Worm (Caenorhabditis elegans) whole organism, L4 larva: ENCODE data around the gene F14F7.5.

ENCODE experiments used
- D1046.2 ChIP-seq: fragments of 200-800 bp; sonication (Bioruptor generic); IDR thresholded peaks from 2 replicates; pipeline ENCODE4 v1.3.6; 2022; ENCODE audit warnings: missing genetic modification characterization, missing compliant biosample characterization
- F37D6.2 ChIP-seq: sonication (generic microtip); optimal IDR thresholded peaks from 2 replicates; lab custom pipeline; 2016; ENCODE audit warnings: mild to moderate bottlenecking, missing genetic modification characterization, missing compliant biosample characterization
- F44E2.7 ChIP-seq: fragments of 200-800 bp; sonication (Bioruptor generic); IDR thresholded peaks from 2 replicates; pipeline ENCODE4 v2.1.2; 2022; ENCODE audit warnings: missing genetic modification characterization, missing compliant biosample characterization
- Y105C5A.15 ChIP-seq: fragments of 200-800 bp; sonication (Bioruptor generic); IDR thresholded peaks from 2 replicates; pipeline ENCODE4 v1.3.6; 2022; ENCODE audit warnings: missing genetic modification characterization, missing compliant biosample characterization
- Y5F2A.4 ChIP-seq: fragments of 200-800 bp; sonication (Bioruptor generic); optimal IDR thresholded peaks from 2 replicates; lab custom pipeline; 2018; ENCODE audit warnings: mild to moderate bottlenecking, missing genetic modification characterization, missing compliant biosample characterization
- ZK337.2 ChIP-seq: fragments of 200-800 bp; sonication (Bioruptor generic); IDR thresholded peaks from 2 replicates; pipeline ENCODE4 v1.3.6; 2022; ENCODE audit warnings: missing genetic modification reagents, missing genetic modification characterization, missing compliant biosample characterization
- aha-1 ChIP-seq: fragments of 150-350 bp; peaks from one replicate; lab custom pipeline; 2014; ENCODE audit warnings: missing biosample characterization, missing genetic modification characterization
- arid-1 ChIP-seq: fragments of 200-800 bp; sonication (Bioruptor generic); conservative IDR thresholded peaks from 2 replicates; pipeline ENCODE4 v1.3.6; 2022; ENCODE audit warnings: missing genetic modification reagents, missing genetic modification characterization, missing compliant biosample characterization
- ceh-20 ChIP-seq: fragments of 200-800 bp; sonication (Bioruptor generic); IDR thresholded peaks from 2 replicates; pipeline ENCODE4 v1.3.6; 2022; ENCODE audit warnings: missing genetic modification reagents, missing genetic modification characterization, missing compliant biosample characterization
- ceh-44 ChIP-seq: fragments of 200-800 bp; sonication (Bioruptor generic); IDR thresholded peaks from 2 replicates; pipeline ENCODE4 v1.3.6; 2022; ENCODE audit warnings: missing genetic modification reagents, missing genetic modification characterization, missing compliant biosample characterization
- ceh-62 ChIP-seq: sonication (generic microtip); optimal IDR thresholded peaks from 2 replicates; lab custom pipeline; 2017; ENCODE audit warnings: missing biosample characterization, missing genetic modification characterization
- daf-16 ChIP-seq, 3 experiments: sonication (generic microtip); optimal IDR thresholded peaks; 2 replicates each; lab custom pipeline; 2016 to 2017; ENCODE audit warnings: missing genetic modification characterization in 3 of 3, missing genetic modification reagents in 3 of 3, mild to moderate bottlenecking in 2 of 3, missing compliant biosample characterization in 2 of 3, missing biosample characterization in 1 of 3, moderate library complexity in 1 of 3
- daf-19 ChIP-seq: fragments of 200-800 bp; sonication (Bioruptor generic); conservative IDR thresholded peaks from 2 replicates; pipeline ENCODE4 v1.3.6; 2022; ENCODE audit warnings: missing genetic modification characterization, missing compliant biosample characterization
- dmd-6 ChIP-seq: fragments of 200-800 bp; sonication (Bioruptor generic); IDR thresholded peaks from 2 replicates; pipeline ENCODE4 v1.3.6; 2022; ENCODE audit warnings: missing genetic modification reagents, missing genetic modification characterization, missing compliant biosample characterization
- duxl-1 ChIP-seq: sonication (generic microtip); optimal IDR thresholded peaks from 2 replicates; lab custom pipeline; 2016; ENCODE audit warnings: mild to moderate bottlenecking, missing genetic modification characterization, moderate library complexity, missing compliant biosample characterization; ENCODE audit not compliant: poor library complexity
- dve-1 ChIP-seq: sonication (generic microtip); optimal IDR thresholded peaks from 2 replicates; lab custom pipeline; 2017; ENCODE audit warnings: antibody characterized with exemption, mild to moderate bottlenecking, missing genetic modification characterization, missing compliant biosample characterization; ENCODE audit not compliant: insufficient read depth
- egl-27 ChIP-seq: sonication (generic microtip); optimal IDR thresholded peaks from 3 replicates; lab custom pipeline; 2017; ENCODE audit warnings: missing biosample characterization, missing genetic modification reagents, missing genetic modification characterization
- egl-43 ChIP-seq: fragments of 200-800 bp; sonication (Bioruptor generic); IDR thresholded peaks from 2 replicates; pipeline ENCODE4 v1.3.6; 2022; ENCODE audit warnings: missing genetic modification reagents, missing genetic modification characterization, missing compliant biosample characterization
- fkh-10 ChIP-seq: fragments of 150-350 bp; optimal IDR thresholded peaks from 2 replicates; lab custom pipeline; 2014; ENCODE audit warnings: missing biosample characterization, missing genetic modification reagents, missing genetic modification characterization
- fos-1 ChIP-seq: fragments of 150-350 bp; optimal IDR thresholded peaks from 2 replicates; lab custom pipeline; 2014; ENCODE audit warnings: missing biosample characterization, missing genetic modification characterization
- hif-1 ChIP-seq, 2 experiments: sonication (generic microtip); optimal IDR thresholded peaks; 2 replicates each; lab custom pipeline; 2016 to 2017; ENCODE audit warnings: missing compliant biosample characterization in 2 of 2, missing genetic modification characterization in 2 of 2, missing genetic modification reagents in 2 of 2, missing genotype in 2 of 2, mild to moderate bottlenecking in 1 of 2
- hlh-30 ChIP-seq: sonication (generic microtip); optimal IDR thresholded peaks from 2 replicates; lab custom pipeline; 2017; ENCODE audit warnings: antibody characterized with exemption, mild to moderate bottlenecking, missing genetic modification characterization, missing compliant biosample characterization; ENCODE audit not compliant: insufficient read depth
- lin-1 ChIP-seq: fragments of 200-800 bp; sonication (Bioruptor generic); IDR thresholded peaks from 2 replicates; pipeline ENCODE4 v1.3.6; 2022; ENCODE audit warnings: missing genetic modification reagents, missing genetic modification characterization, missing compliant biosample characterization
- lin-38 ChIP-seq: fragments of 200-800 bp; sonication (Bioruptor generic); IDR thresholded peaks from 2 replicates; pipeline ENCODE4 v1.3.6; 2022; ENCODE audit warnings: missing genetic modification reagents, missing genetic modification characterization, missing compliant biosample characterization
- lsy-2 ChIP-seq, 2 experiments: fragments of 150-350 bp in 1 of 2; sonication (generic microtip) in 1 of 2; optimal IDR thresholded peaks; 2 replicates each; lab custom pipeline; 2014 to 2017; ENCODE audit warnings: missing biosample characterization in 2 of 2, missing genetic modification characterization in 2 of 2
- mdt-29 ChIP-seq: fragments of 200-800 bp; sonication (Bioruptor generic); IDR thresholded peaks from 2 replicates; pipeline ENCODE4 v1.3.6; 2022; ENCODE audit warnings: missing genetic modification reagents, missing genetic modification characterization, missing compliant biosample characterization
- mep-1 ChIP-seq: fragments of 150-350 bp; sonication (generic microtip); optimal IDR thresholded peaks from 3 replicates; lab custom pipeline; 2014; ENCODE audit warnings: missing biosample characterization, missing genetic modification characterization
- mes-2 ChIP-seq: sonication (generic microtip); optimal IDR thresholded peaks from 2 replicates; lab custom pipeline; 2016; ENCODE audit warnings: missing genotype, mild to moderate bottlenecking, missing genetic modification characterization, missing compliant biosample characterization; ENCODE audit not compliant: poor library complexity, severe bottlenecking
- nhr-10 ChIP-seq: fragments of 150-350 bp; optimal IDR thresholded peaks from 2 replicates; lab custom pipeline; 2014; ENCODE audit warnings: missing biosample characterization, missing genetic modification characterization
- nhr-111 ChIP-seq: fragments of 200-800 bp; sonication (Bioruptor generic); optimal IDR thresholded peaks from 2 replicates; lab custom pipeline; 2018; ENCODE audit warnings: mild to moderate bottlenecking, missing genetic modification characterization, missing compliant biosample characterization
- pha-4 ChIP-seq, 2 experiments: fragments of 150-350 bp in 1 of 2; fragments of 200-800 bp in 1 of 2; sonication (Bioruptor generic) in 1 of 2; IDR thresholded peaks in 1 of 2; optimal IDR thresholded peaks in 1 of 2; 2 replicates each; pipeline versions ENCODE4 v1.3.6 to Lab custom; 2014 to 2022; ENCODE audit warnings: missing genetic modification characterization in 2 of 2, missing genetic modification reagents in 2 of 2, missing biosample characterization in 1 of 2, missing compliant biosample characterization in 1 of 2
- php-3 ChIP-seq: fragments of 200-800 bp; sonication (Bioruptor generic); IDR thresholded peaks from 2 replicates; pipeline ENCODE4 v1.3.6; 2022; ENCODE audit warnings: missing genetic modification reagents, missing genetic modification characterization, missing compliant biosample characterization
- pqm-1 ChIP-seq: sonication (generic microtip); optimal IDR thresholded peaks from 2 replicates; lab custom pipeline; 2017; ENCODE audit warnings: missing biosample characterization, missing genetic modification characterization
- saeg-2 ChIP-seq: fragments of 200-800 bp; sonication (Bioruptor generic); IDR thresholded peaks from 2 replicates; pipeline ENCODE4 v1.3.6; 2022; ENCODE audit warnings: missing genetic modification reagents, missing genetic modification characterization, missing compliant biosample characterization
- set-16 ChIP-seq: fragments of 200-800 bp; sonication (Bioruptor generic); IDR thresholded peaks from 2 replicates; pipeline ENCODE4 v1.3.6; 2022; ENCODE audit warnings: missing genetic modification reagents, missing genetic modification characterization, missing compliant biosample characterization
- snpc-1.2 ChIP-seq: fragments of 200-800 bp; sonication (Bioruptor generic); IDR thresholded peaks from 2 replicates; pipeline ENCODE4 v1.3.6; 2022; ENCODE audit warnings: missing genetic modification reagents, missing genetic modification characterization, missing compliant biosample characterization
- snpc-4 ChIP-seq: fragments of 150-350 bp; optimal IDR thresholded peaks from 2 replicates; lab custom pipeline; 2014; ENCODE audit warnings: missing biosample characterization, missing genetic modification characterization
- spr-3 ChIP-seq: fragments of 200-800 bp; sonication (Bioruptor generic); optimal IDR thresholded peaks from 2 replicates; lab custom pipeline; 2018; ENCODE audit warnings: mild to moderate bottlenecking, missing genetic modification characterization, missing compliant biosample characterization
- tra-1 ChIP-seq: fragments of 200-800 bp; sonication (Bioruptor generic); IDR thresholded peaks from 2 replicates; pipeline ENCODE4 v1.3.6; 2022; ENCODE audit warnings: missing genetic modification reagents, missing genetic modification characterization, missing compliant biosample characterization
- unc-130 ChIP-seq: sonication (generic microtip); optimal IDR thresholded peaks from 2 replicates; lab custom pipeline; 2016; ENCODE audit warnings: missing genetic modification reagents, missing genetic modification characterization, missing compliant biosample characterization
- unc-62 ChIP-seq, 3 experiments: fragments of 150-350 bp in 1 of 3; sonication (generic microtip); optimal IDR thresholded peaks in 2 of 3; peaks in 1 of 3; 1 replicate in 1 of 3; 2 replicates in 2 of 3; lab custom pipeline; 2014 to 2017; ENCODE audit warnings: missing biosample characterization in 3 of 3, missing genetic modification characterization in 3 of 3, missing genetic modification reagents in 3 of 3, missing genotype in 1 of 3
- vab-7 ChIP-seq: fragments of 200-800 bp; sonication (Bioruptor generic); IDR thresholded peaks from 2 replicates; pipeline ENCODE4 v1.3.6; 2022; ENCODE audit warnings: missing genetic modification reagents, missing genetic modification characterization, missing compliant biosample characterization
- zfp-2 ChIP-seq: sonication (generic microtip); optimal IDR thresholded peaks from 2 replicates; lab custom pipeline; 2016; ENCODE audit warnings: mild to moderate bottlenecking, missing genetic modification characterization, missing compliant biosample characterization
- zip-11 ChIP-seq: fragments of 200-800 bp; sonication (Bioruptor generic); IDR thresholded peaks from 2 replicates; pipeline ENCODE4 v1.3.6; 2022; ENCODE audit warnings: missing genetic modification characterization, missing compliant biosample characterization
- zip-2 ChIP-seq: fragments of 150-350 bp; optimal IDR thresholded peaks from 2 replicates; lab custom pipeline; 2014; ENCODE audit warnings: missing biosample characterization, missing genetic modification characterization
- ztf-11 ChIP-seq: fragments of 150-350 bp; optimal IDR thresholded peaks from 2 replicates; lab custom pipeline; 2014; ENCODE audit warnings: missing biosample characterization, missing genetic modification characterization
- ztf-7 ChIP-seq: fragments of 150-350 bp; optimal IDR thresholded peaks from 2 replicates; lab custom pipeline; 2014; ENCODE audit warnings: missing biosample characterization, missing genetic modification characterization

F14F7.5 gene

ce11 chrIII:13015754-13016317 lies 16.0 kb upstream of the F14F7.5 start (continued):
- TF ChIP-seq daf-16 (GFP tag; optimal IDR thresholded peaks at IDR 0.05; lab: Kevin White, UChicago) (peak; percentile 49 to 75), daf-16 (tag; optimal IDR thresholded peaks at IDR 0.05; lab: Kevin White, UChicago) (peak; percentile 90), dve-1 (peak; percentile 65), ztf-7 (tag; lab: Kevin White, UChicago) (peak; percentile 50), tra-1 (GFP tag; lab: Robert Waterston, UW) (peak; percentile 63; the same call in 1 of the 2 replicates), duxl-1 (tag; lab: Kevin White, UChicago) (peak; percentile 71), ceh-20 (peak; percentile 54; the same call in 1 of the 2 replicates), zfp-2 (tag; lab: Kevin White, UChicago) (no peak), Y5F2A.4 (GFP tag; lab: Kevin White, UChicago) (peak; percentile 45), pha-4 (GFP tag; IDR thresholded peaks at IDR 0.05; lab: Robert Waterston, UW) (peak; percentile 73), pha-4 (tag; optimal IDR thresholded peaks at IDR 0.05; lab: Kevin White, UChicago) (no peak), lsy-2 (tag; optimal IDR thresholded peaks at IDR 0.05; lab: Kevin White, UChicago) (peak in 1 of 2 experiments; percentile 64), spr-3 (GFP tag; lab: Kevin White, UChicago) (peak; percentile 25), lin-1 (GFP tag; lab: Robert Waterston, UW) (0 out of 2 replicates have a peak, but pooled peaks have one; percentile 16), snpc-1.2 (peak; percentile 57; the same call in 1 of the 2 replicates), fkh-10 (GFP tag; lab: Kevin White, UChicago) (peak; percentile 30), ceh-62 (no peak), F44E2.7 (GFP tag; lab: Robert Waterston, UW) (0 out of 2 replicates have a peak, but pooled peaks have one; percentile 26), zip-2 (tag; lab: Kevin White, UChicago) (no peak), ztf-11 (tag; lab: Kevin White, UChicago) (no peak), mdt-29 (0 out of 2 replicates have a peak, but pooled peaks have one; percentile 22), Y105C5A.15 (GFP tag; lab: Robert Waterston, UW) (peak; percentile 72; the same call in 1 of the 2 replicates), php-3 (GFP tag; lab: Robert Waterston, UW) (peak; percentile 50; the same call in 1 of the 2 replicates), arid-1 (GFP tag; lab: Robert Waterston, UW) (peak; percentile 69; the same call in 1 of the 2 replicates), F37D6.2 (tag; lab: Kevin White, UChicago) (peak; percentile 1), egl-27 (tag; lab: Kevin White, UChicago) (no peak), zip-11 (no peak), ZK337.2 (GFP tag; lab: Robert Waterston, UW) (peak; percentile 77), unc-62 (GFP tag; optimal IDR thresholded peaks at IDR 0.05 in 1 of 2; lab: Kevin White, UChicago) (peak in 1 of 2 experiments; percentile 70), unc-62 (tag; optimal IDR thresholded peaks at IDR 0.05; lab: Kevin White, UChicago) (no peak), fos-1 (no peak), unc-130 (peak; percentile 4), set-16 (peak; percentile 30; the same call in 1 of the 2 replicates), dmd-6 (GFP tag; lab: Robert Waterston, UW) (peak; percentile 66), saeg-2 (GFP tag; lab: Robert Waterston, UW) (peak; percentile 65), daf-19 (GFP tag; lab: Robert Waterston, UW) (no peak), vab-7 (GFP tag; lab: Robert Waterston, UW) (peak; percentile 79), nhr-10 (tag; lab: Kevin White, UChicago) (no peak), hlh-30 (peak; percentile 70), hif-1 (tag; optimal IDR thresholded peaks at IDR 0.05; lab: Kevin White, UChicago) (peak in 1 of 2 experiments; percentile 29), mes-2 (tag; lab: Kevin White, UChicago) (peak; percentile 75), pqm-1 (tag; lab: Kevin White, UChicago) (no peak), nhr-111 (peak; percentile 47), ceh-44 (peak; percentile 58; the same call in 1 of the 2 replicates), mep-1 (tag; lab: Kevin White, UChicago) (peak; percentile 60), aha-1 (tag; lab: Kevin White, UChicago) (peak; percentile 97), snpc-4 (tag; lab: Kevin White, UChicago) (no peak), D1046.2 (no peak), egl-43 (peak; percentile 91), lin-38 (GFP tag; lab: Robert Waterston, UW) (peak; percentile 80)
